Fruit fly (Drosophila melanogaster) whole organism: ENCODE results near the gene dUTPase.

Source experiments
- CG8478 ChIP-seq: fragments of >200 bp; optimal IDR thresholded peaks from 2 replicates; lab custom pipeline; 2018; ENCODE audit warnings: inconsistent platforms
- Dll ChIP-seq: fragments of >200 bp; optimal IDR thresholded peaks from 2 replicates; lab custom pipeline; 2017
- EcR ChIP-seq, 2 experiments: fragments of >200 bp; optimal IDR thresholded peaks; 2 replicates each; lab custom pipeline; 2017; ENCODE audit warnings: missing biosample characterization in 2 of 2, missing genetic modification characterization in 2 of 2, missing genetic modification reagents in 2 of 2
- pan ChIP-seq: fragments of >200 bp; optimal IDR thresholded peaks from 2 replicates; lab custom pipeline; 2017
- psq ChIP-seq: fragments of >200 bp; optimal IDR thresholded peaks from 2 replicates; lab custom pipeline; 2017
- usp ChIP-seq: fragments of >200 bp; optimal IDR thresholded peaks from 2 replicates; lab custom pipeline; 2017; ENCODE audit warnings: missing biosample characterization, missing genetic modification characterization, mixed read lengths

dUTPase gene

DNA sequence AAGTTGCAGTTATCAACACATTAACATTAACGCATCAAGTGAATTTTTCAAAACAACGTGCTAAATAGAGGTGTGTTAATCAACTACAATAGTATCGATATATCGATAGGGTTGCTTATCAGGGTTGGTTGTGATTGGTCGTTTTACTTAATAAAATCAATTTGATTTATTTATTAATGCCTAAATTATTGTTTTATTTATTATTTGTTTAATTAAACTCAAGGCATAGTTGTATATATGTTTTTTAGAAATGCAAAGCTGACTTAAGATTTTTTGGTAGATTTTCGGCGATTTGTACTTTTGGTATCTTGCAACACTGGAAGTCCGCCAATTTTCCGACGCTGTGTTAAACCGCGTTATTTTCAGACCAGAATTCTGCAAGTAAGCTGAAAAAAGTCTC, at the start of gene dUTPase, which contains the start of gene Art8:
Gene dUTPase (plus strand): TSS at position 314 of the 400 bp plus-strand sequence.
Gene Art8 (minus strand): TSS at position 88 of the 400 bp plus-strand sequence.
- TF ChIP-seq CG8478 (no peak), usp (GFP tag; lab: Kevin White, UChicago) (no peak), psq (lab: Kevin White, UChicago) (no peak), EcR (GFP tag; optimal IDR thresholded peaks at IDR 0.05; lab: Kevin White, UChicago) (no peak), Dll (no peak), pan (lab: Kevin White, UChicago) (no peak)

DNA sequence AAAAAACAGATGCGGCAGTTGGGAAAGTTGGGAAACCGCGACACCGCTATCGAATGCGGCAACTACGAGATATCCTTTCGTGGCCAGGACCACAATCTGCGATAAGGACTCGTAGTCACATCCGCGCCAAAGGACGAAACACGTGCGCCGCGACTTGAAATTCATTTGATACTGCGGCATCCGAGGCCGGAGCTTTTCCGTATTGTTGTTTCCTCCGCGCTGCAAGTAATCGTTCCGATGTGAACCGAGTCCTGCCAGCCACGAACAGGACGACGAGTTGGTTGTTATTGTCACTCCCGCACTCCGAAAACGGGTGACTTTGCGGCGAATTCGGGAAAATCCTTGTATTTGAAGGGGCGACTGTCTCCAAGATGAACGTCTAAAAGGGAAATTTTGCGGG, 47.1 kb upstream of the dUTPase start, which contains the start of gene dpr2:
Gene dpr2 (minus strand): TSS at position 175 of the 400 bp plus-strand sequence.
- TF ChIP-seq CG8478 (no peak), EcR (GFP tag; optimal IDR thresholded peaks at IDR 0.05; lab: Kevin White, UChicago) (no peak), psq (lab: Kevin White, UChicago) (no peak), Dll (no peak)

DNA sequence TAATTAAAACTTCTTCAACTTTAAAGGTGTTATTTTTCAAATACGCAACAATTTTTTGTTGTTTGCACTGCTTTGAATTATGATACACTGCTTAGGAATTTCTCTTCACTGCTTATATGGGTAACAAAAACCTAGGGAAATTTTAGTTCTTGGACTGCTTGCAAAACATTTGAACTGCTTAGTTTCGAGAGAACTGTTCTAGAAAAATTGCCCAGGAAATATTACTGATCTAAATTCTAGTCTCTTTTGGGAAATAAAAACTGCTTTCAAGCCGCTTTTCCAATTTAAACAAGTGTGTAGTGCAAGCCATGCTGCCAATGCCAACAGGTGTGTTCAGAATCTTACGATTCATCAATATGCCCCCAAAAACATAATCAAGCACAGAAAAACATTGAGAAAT, 46.6 kb upstream of the dUTPase start:
- TF ChIP-seq EcR (GFP tag; optimal IDR thresholded peaks at IDR 0.05; lab: Kevin White, UChicago) (no peak), usp (GFP tag; lab: Kevin White, UChicago) (no peak), psq (lab: Kevin White, UChicago) (no peak), pan (lab: Kevin White, UChicago) (no peak), Dll (no peak)

DNA sequence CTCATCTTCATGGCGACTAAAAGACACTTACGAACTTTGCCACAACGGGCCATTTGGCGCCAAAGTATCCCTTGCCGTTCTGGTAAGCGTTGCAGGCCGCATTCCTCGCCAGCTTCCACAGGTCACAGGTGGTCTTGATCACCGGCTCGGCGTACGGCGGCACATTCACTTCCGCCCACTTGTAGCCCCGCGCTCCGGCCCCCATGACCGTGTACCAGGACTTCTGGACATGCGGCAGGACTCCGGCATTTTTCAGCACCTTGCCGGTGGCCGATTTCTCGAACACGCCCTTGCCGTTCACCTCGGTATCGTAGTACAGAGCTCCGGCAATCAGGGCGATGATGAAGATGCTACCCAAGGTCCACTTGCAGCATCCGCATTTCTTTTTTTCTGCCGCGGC, 45.1 kb upstream of the dUTPase start:
- TF ChIP-seq usp (GFP tag; lab: Kevin White, UChicago) (no peak), CG8478 (no peak), psq (lab: Kevin White, UChicago) (no peak), Dll (no peak), pan (lab: Kevin White, UChicago) (no peak), EcR (GFP tag; optimal IDR thresholded peaks at IDR 0.05; lab: Kevin White, UChicago) (no peak)

DNA sequence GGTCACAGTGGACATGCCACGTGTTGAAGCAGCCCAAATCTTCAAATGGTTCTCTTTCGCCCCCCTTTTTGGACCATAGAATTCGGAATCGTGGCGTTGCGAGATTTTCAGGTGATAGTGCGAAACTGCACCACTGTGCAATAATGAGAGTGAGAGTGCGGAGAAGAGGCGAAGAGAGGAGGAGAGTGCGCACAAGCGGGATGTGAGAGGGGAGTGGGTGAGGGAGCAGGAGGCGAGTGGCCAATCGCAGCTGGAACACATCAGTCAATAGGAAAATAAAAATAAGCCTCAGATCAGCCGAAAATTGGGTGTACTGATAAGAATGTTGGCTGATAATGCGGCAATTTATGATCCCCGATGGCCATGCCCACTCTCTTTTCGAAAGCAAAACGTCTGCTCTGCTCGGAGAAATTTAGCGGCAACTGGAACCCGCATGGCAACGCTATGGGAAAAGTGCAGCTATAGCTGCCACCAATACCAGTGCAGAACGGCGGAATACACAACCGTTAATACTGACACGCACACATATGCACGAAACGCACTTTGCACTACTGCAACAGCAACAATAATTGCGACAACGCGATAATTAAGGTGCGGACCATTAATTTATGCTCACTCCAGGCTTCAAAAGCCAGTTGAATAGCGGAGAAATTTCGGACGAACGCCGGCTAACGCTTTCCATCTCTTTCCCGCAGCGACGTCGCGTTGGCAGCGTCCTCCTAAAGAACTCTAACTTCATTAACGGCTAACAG, 43.7 kb upstream of the dUTPase start:
- TF ChIP-seq EcR (GFP tag; optimal IDR thresholded peaks at IDR 0.05; lab: Kevin White, UChicago) (no peak), usp (GFP tag; lab: Kevin White, UChicago) (no peak), CG8478 (no peak), pan (lab: Kevin White, UChicago) (no peak), Dll (no peak), psq (lab: Kevin White, UChicago) (no peak)

DNA sequence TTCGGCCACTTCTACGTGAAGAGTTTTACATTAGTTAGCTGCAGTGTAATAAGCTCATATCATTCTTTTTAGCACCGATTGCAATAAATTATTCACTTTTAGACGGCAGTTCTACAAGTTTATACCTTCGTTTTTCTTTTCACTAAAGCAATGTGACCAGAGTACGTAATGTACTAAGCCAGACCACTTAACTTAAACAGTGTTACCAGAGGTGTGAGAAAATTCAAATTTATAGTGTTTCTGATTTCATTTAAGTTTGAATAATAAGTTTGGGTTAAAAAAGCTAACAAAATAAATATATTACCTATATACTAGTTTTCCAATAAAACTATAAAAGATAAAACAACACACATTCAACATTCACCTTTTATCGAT, 43.1 kb upstream of the dUTPase start:
- TF ChIP-seq CG8478 (no peak), pan (lab: Kevin White, UChicago) (no peak), usp (GFP tag; lab: Kevin White, UChicago) (no peak), Dll (no peak), EcR (GFP tag; optimal IDR thresholded peaks at IDR 0.05; lab: Kevin White, UChicago) (no peak), psq (lab: Kevin White, UChicago) (no peak)

DNA sequence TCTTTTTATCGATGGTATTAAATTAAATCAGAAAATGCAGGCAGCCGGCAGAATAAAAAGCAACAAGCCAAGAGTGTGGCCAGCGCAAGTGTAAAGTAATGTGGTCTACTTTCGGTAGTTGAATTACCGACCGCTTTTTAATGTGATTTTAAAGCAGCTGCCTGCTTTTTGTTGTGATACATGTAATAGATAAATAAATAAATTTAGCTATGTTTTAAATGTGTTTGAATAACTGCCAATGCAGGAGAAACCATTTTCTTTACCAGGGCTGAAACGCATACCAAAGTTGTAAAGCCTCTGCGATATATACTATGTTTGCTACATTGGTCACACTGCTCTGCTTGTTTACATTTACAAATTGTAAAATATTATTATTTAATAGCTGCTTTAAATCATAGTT, 41.0 kb upstream of the dUTPase start, which contains the start of the genes Tmem214 and YL-1:
Gene Tmem214 (minus strand): TSS at position 142 of the 400 bp plus-strand sequence.
Gene YL-1 (plus strand): TSS at position 310 of the 400 bp plus-strand sequence.
- no peak for TF ChIP-seq psq (lab: Kevin White, UChicago)
- TF ChIP-seq CG8478 = no peak

DNA sequence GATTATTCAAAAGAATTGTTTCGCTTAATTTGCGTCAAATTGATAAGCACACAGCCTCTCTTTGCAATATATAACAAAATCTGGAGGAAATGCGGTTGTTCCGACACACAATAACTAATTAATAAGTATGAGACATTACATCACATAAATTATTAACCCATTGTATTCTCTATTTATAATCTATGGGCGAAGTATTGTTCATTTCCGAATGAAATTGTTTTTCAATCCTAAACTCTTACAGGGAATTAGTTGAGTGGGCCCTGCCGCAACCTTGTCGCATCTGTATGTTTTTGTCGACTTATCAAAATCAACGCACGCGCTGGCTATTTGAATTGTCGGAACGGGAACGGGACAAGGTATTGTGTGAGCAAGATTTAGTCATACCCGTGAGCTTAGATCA, 38.9 kb upstream of the dUTPase start, which contains the start of gene CG16743:
Gene CG16743 (plus strand): TSS at position 57 of the 400 bp plus-strand sequence.
- TF ChIP-seq pan (lab: Kevin White, UChicago) (no peak), usp (GFP tag; lab: Kevin White, UChicago) (no peak), EcR (GFP tag; optimal IDR thresholded peaks at IDR 0.05; lab: Kevin White, UChicago) (no peak), psq (lab: Kevin White, UChicago) (no peak), CG8478 (no peak)

DNA sequence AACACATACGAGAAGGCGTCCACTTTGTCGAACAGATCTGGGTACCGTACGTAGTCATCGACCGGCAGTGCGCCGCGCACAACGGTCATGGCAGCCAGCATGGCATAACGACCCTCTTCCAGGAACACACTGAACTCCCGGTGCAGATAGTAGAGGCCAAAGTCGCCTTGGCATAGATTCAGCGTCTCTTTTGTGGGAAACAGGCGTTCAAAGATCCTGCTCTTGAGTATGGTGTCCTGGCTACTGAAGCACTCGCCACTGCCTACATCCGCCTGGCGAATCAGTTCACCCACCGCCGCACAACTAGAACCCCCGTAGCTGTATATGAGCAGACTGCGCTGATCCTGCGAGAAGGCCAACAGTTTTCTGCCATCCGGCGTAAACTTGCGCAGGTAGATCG, 36.5 kb upstream of the dUTPase start:
- TF ChIP-seq pan (lab: Kevin White, UChicago) (no peak), EcR (GFP tag; optimal IDR thresholded peaks at IDR 0.05; lab: Kevin White, UChicago) (no peak), CG8478 (no peak), usp (GFP tag; lab: Kevin White, UChicago) (no peak), Dll (no peak), psq (lab: Kevin White, UChicago) (no peak)

DNA sequence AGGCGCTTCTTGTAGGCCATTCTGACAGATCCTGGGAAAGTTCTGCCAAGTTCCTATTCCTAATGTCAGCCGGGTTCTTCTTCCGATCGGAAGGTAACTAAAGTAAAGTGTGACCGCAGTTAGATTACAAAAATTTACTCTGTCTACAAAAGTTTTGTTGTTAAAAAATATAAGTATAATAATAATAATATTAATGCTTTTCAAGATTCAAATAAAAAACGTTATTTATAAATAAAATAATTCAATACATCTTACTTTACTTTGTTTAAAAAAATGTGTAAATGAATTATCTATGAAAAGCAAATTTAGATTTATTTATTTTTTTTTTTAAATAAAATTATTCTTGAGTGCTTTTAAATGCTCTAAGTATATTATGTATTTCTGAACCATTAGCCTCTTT, 35.9 kb upstream of the dUTPase start, which contains the start of gene abo:
Gene abo (minus strand): TSS at position 101 of the 400 bp plus-strand sequence.
- no peak for TF ChIP-seq psq (lab: Kevin White, UChicago)
- TF ChIP-seq CG8478 = no peak
- no peak for TF ChIP-seq Dll

DNA sequence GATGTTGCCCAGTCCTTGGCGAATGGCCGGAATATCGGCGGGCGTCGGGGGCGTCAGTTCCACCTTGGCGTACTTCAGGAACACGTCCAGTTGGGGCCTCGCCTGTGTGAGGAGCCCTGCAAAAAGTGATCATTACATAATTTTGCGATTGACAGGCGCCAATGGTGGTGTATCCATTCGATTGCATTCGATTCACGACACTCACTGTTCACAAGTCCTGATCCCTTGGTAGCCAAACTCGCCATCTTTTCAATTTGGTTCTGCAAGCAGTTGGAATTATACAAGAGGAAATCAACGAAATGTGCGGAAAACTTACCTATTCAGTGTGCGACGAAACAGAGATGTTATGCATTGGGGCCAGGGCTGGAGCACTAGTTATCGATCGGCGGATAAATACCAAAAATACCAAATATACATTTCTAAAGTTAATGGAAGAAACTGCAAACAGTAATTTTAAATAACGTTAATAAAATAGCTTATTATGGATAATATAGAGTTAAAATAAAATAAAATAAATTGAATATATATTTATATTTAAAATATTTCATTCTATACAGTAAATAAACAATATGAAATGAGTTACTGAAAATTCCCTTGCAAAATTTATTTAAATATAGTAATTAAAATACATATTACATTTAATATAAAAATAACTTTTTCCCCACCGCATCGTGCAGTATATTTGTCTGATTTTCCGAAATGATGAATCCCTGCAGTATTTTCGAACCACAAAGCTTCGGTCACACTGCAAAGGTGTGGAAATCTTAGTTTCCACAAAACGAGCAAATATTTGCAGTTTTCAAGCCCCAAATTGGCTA, 34.9 kb upstream of the dUTPase start, which contains the start of the genes ATPsynG and SCAR:
Gene ATPsynG (minus strand): TSS at position 354 of the 818 bp plus-strand sequence.
Gene SCAR (plus strand): TSS at position 727 of the 818 bp plus-strand sequence.
- TF ChIP-seq pan (lab: Kevin White, UChicago) (no peak), Dll (no peak), psq (lab: Kevin White, UChicago) (no peak), CG8478 (no peak), usp (GFP tag; lab: Kevin White, UChicago) (no peak), EcR (GFP tag; optimal IDR thresholded peaks at IDR 0.05; lab: Kevin White, UChicago) (no peak)
